Worm (Caenorhabditis elegans): ENCODE measurements around the gene pxf-1.

pxf-1 gene

DNA sequence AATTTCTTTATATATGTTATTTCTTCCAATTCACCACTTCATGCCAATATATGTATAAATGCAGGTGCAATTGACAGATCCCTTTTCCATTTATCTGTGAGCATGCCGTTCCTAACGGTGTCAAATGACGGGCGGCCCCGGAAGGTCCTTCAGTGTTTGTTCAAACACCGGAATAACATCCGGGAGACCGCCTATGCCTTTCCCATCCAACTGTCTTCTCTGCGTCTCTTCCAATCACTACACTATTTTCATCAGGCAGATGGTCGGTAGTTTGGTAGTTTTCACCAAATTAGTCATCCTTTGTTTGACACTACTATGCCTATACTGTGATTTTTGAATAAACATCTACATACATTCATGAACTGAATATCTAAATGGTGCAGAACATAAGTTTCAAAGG, 16.4 kb upstream of the pxf-1 start:
- TF ChIP-seq lin-13 (GFP tag; optimal IDR thresholded peaks at IDR 0.05) (no peak), skn-1 (tag; optimal IDR thresholded peaks at IDR 0.05) (no peak), alr-1 (tag; optimal IDR thresholded peaks at IDR 0.05) (no peak), ztf-11 (tag; optimal IDR thresholded peaks at IDR 0.05) (no peak), sem-4 (tag; optimal IDR thresholded peaks at IDR 0.05) (no peak), nhr-23 (tag; optimal IDR thresholded peaks at IDR 0.05) (no peak), elt-1 (tag; optimal IDR thresholded peaks at IDR 0.05) (no peak), R02D3.7 (tag; optimal IDR thresholded peaks at IDR 0.05) (no peak), unc-39 (tag; optimal IDR thresholded peaks at IDR 0.05) (no peak), mab-5 (tag; optimal IDR thresholded peaks at IDR 0.05) (no peak), ceh-16 (tag; optimal IDR thresholded peaks at IDR 0.05) (no peak), nhr-77 (tag; optimal IDR thresholded peaks at IDR 0.05) (no peak), nhr-11 (tag; optimal IDR thresholded peaks at IDR 0.05) (no peak), egl-27 (tag; optimal IDR thresholded peaks at IDR 0.05) (no peak), nhr-237 (tag; optimal IDR thresholded peaks at IDR 0.05) (no peak), crh-2 (tag; optimal IDR thresholded peaks at IDR 0.05) (no peak), mbf-1 (tag; optimal IDR thresholded peaks at IDR 0.05) (no peak), sma-3 (GFP tag; optimal IDR thresholded peaks at IDR 0.05) (no peak), lin-11 (tag; optimal IDR thresholded peaks at IDR 0.05) (no peak), nhr-10 (tag; optimal IDR thresholded peaks at IDR 0.05) (no peak)

DNA sequence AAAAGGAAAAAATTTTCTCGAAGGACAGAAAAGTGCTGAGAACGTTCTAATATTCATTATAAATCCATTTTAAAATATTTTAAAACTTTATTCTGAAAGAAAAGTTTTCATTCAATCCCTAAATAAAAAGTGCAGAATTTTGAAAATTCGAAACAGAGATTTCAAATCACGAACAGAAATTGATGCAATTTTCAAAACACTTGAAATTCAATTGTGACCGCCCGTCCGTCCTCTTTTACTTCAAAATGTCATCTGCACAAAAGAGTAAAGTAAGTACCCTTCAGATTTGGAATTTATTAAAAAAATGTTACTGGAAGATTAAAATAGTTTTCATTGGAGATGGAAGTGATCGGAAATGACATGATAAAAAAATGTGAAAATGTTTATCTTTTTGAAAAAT, 14.4 kb upstream of the pxf-1 start:
- no peak for TF ChIP-seq sma-3 (GFP tag; optimal IDR thresholded peaks at IDR 0.05)
- no peak for TF ChIP-seq mdl-1 (tag; optimal IDR thresholded peaks at IDR 0.05)
- TF ChIP-seq F13H6.1 (tag; optimal IDR thresholded peaks at IDR 0.05) = no peak
- TF ChIP-seq blmp-1 (tag; optimal IDR thresholded peaks at IDR 0.05; ENCODE audit: insufficient read depth) = no peak
- TF ChIP-seq snpc-4 (tag; optimal IDR thresholded peaks at IDR 0.05) = no peak
- no peak for TF ChIP-seq R02D3.7 (tag; optimal IDR thresholded peaks at IDR 0.05)
- no peak for TF ChIP-seq ztf-11 (tag; optimal IDR thresholded peaks at IDR 0.05)
- TF ChIP-seq elt-1 (tag; optimal IDR thresholded peaks at IDR 0.05) = no peak
- TF ChIP-seq sma-9 (GFP tag; optimal IDR thresholded peaks at IDR 0.05) = no peak
- TF ChIP-seq sma-9 (tag; optimal IDR thresholded peaks at IDR 0.05) = no peak
- TF ChIP-seq C34F6.9 (tag; optimal IDR thresholded peaks at IDR 0.05) = no peak
- TF ChIP-seq gmeb-1 (tag; optimal IDR thresholded peaks at IDR 0.05) = no peak

DNA sequence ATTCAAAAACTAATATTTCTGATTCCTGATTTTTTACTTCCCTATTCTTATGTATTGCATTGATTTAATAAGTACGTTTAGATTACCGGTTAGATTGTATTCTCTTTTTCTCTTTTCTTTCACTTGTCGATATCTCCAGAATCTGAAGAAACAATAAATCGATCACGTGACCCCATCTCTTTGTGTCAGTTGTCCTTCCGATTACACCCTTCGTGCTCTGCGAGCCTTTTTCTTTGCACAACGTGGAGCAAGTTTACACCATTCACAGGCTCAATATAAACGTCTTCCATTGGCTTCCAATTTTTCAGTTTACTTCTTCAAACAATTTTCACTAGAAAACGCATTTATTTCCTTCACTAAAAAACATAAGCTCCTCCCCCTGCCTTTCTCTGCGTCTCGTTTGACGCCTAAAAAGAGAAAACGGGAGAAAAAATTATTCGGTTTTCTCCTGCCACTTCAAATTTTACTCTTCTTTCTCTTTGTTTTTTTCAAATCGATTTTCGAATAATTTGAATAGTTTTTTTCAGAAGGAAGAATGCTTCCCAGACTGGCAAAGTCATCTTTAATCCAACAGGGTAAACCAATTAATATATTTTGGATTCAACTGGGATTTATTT, 6.1 kb upstream of the pxf-1 start, which contains the start of gene gta-1:
Gene gta-1, plus strand, starts transcription at position 528 of the 617 bp plus-strand sequence.
- peak; percentile 18 for TF ChIP-seq ztf-4 (tag; optimal IDR thresholded peaks at IDR 0.05)
- peak; percentile 65 for TF ChIP-seq unc-55 (GFP tag; optimal IDR thresholded peaks at IDR 0.05)
- TF ChIP-seq crh-2 (tag; optimal IDR thresholded peaks at IDR 0.05) = peak; percentile 52
- TF ChIP-seq lin-13 (GFP tag; optimal IDR thresholded peaks at IDR 0.05) = no peak
- TF ChIP-seq nhr-237 (tag; optimal IDR thresholded peaks at IDR 0.05) = no peak
- TF ChIP-seq C34F6.9 (tag; optimal IDR thresholded peaks at IDR 0.05) = peak; percentile 38
- TF ChIP-seq R02D3.7 (tag; optimal IDR thresholded peaks at IDR 0.05) = no peak
- no peak for TF ChIP-seq ama-1 (optimal IDR thresholded peaks at IDR 0.05)
- no peak for TF ChIP-seq lin-39 (tag; optimal IDR thresholded peaks at IDR 0.05)
- no peak for TF ChIP-seq elt-3 (tag; optimal IDR thresholded peaks at IDR 0.05)
- no peak for TF ChIP-seq ceh-16 (tag; optimal IDR thresholded peaks at IDR 0.05)
- no peak for TF ChIP-seq ztf-11 (tag; optimal IDR thresholded peaks at IDR 0.05)
- TF ChIP-seq ztf-1 (GFP tag; conservative IDR thresholded peaks at IDR 0.05) = no peak
- TF ChIP-seq aly-2 (tag; optimal IDR thresholded peaks at IDR 0.05) = no peak
- TF ChIP-seq sem-4 (tag; optimal IDR thresholded peaks at IDR 0.05) = no peak
- TF ChIP-seq nhr-129 (tag; optimal IDR thresholded peaks at IDR 0.05) = peak; percentile 71
- no peak for TF ChIP-seq sma-3 (GFP tag; optimal IDR thresholded peaks at IDR 0.05)
- TF ChIP-seq mdl-1 (tag; optimal IDR thresholded peaks at IDR 0.05) = no peak
- no peak for TF ChIP-seq gmeb-1 (tag; optimal IDR thresholded peaks at IDR 0.05)
- TF ChIP-seq mbf-1 (tag; optimal IDR thresholded peaks at IDR 0.05) = no peak
- peak in 1 of 2 experiments; percentile 34 for TF ChIP-seq lsy-2 (tag; optimal IDR thresholded peaks at IDR 0.05)
- TF ChIP-seq mab-5 (tag; optimal IDR thresholded peaks at IDR 0.05) = no peak
- TF ChIP-seq blmp-1 (tag; optimal IDR thresholded peaks at IDR 0.05; ENCODE audit: insufficient read depth) = peak; percentile 20
- TF ChIP-seq unc-39 (tag; optimal IDR thresholded peaks at IDR 0.05) = no peak
- TF ChIP-seq nhr-11 (tag; optimal IDR thresholded peaks at IDR 0.05) = no peak
- TF ChIP-seq sma-9 (GFP tag; optimal IDR thresholded peaks at IDR 0.05) = peak; percentile 20
- TF ChIP-seq sma-9 (tag; optimal IDR thresholded peaks at IDR 0.05) = no peak
- TF ChIP-seq snpc-4 (tag; optimal IDR thresholded peaks at IDR 0.05) = no peak
- no peak for TF ChIP-seq ZK546.5 (tag; optimal IDR thresholded peaks at IDR 0.05)
- TF ChIP-seq zag-1 (tag; optimal IDR thresholded peaks at IDR 0.05) = no peak
